Fruit fly (Drosophila melanogaster) whole organism, embryonic: Measurements from ENCODE around the gene zye.
A peak's percentile ranks its signal among the peaks of the same experiment; 100 is the strongest.

Experiments
- Bgb ChIP-seq: fragments of 200-800 bp; sonication (Bioruptor generic); IDR thresholded peaks from 2 replicates; pipeline ENCODE4 v1.3.6; 2022; ENCODE audit warnings: missing biosample characterization, missing genetic modification characterization; ENCODE audit not compliant: partially characterized antibody
- CG10209 ChIP-seq: fragments of 200-800 bp; sonication (Bioruptor generic); optimal IDR thresholded peaks from 3 replicates; lab custom pipeline; 2017; ENCODE audit warnings: missing biosample characterization, mild to moderate bottlenecking, missing genetic modification characterization, missing genetic modification reagents
- CG10274 ChIP-seq: fragments of 200-800 bp; sonication (Bioruptor generic); optimal IDR thresholded peaks from 3 replicates; lab custom pipeline; 2017; ENCODE audit warnings: missing biosample characterization, mild to moderate bottlenecking, missing genetic modification characterization
- CG10431 ChIP-seq: fragments of 200-800 bp; sonication (Bioruptor generic); optimal IDR thresholded peaks from 3 replicates; lab custom pipeline; 2018; ENCODE audit warnings: missing biosample characterization, mild to moderate bottlenecking, missing genetic modification characterization
- CG11398 ChIP-seq: fragments of 200-800 bp; sonication (Bioruptor generic); optimal IDR thresholded peaks from 2 replicates; lab custom pipeline; 2016; ENCODE audit warnings: missing biosample characterization, missing genetic modification characterization
- CG11456 ChIP-seq: fragments of 200-800 bp; sonication (Bioruptor generic); IDR thresholded peaks from 3 replicates; pipeline ENCODE4 v1.3.6; 2022; ENCODE audit warnings: missing biosample characterization, missing genetic modification characterization
- CG11560 ChIP-seq: fragments of 200-800 bp; sonication (Bioruptor generic); IDR thresholded peaks from 3 replicates; pipeline ENCODE4 v1.3.6; 2022; ENCODE audit warnings: missing biosample characterization, missing genetic modification characterization
- CG11723 ChIP-seq: fragments of 200-800 bp; sonication (Bioruptor generic); optimal IDR thresholded peaks from 2 replicates; lab custom pipeline; 2017; ENCODE audit warnings: missing biosample characterization, mild to moderate bottlenecking, missing genetic modification characterization
- CG13296 ChIP-seq: fragments of 200-800 bp; sonication (Bioruptor generic); optimal IDR thresholded peaks from 3 replicates; lab custom pipeline; 2018; ENCODE audit warnings: missing biosample characterization, mild to moderate bottlenecking, missing genetic modification characterization
- CG14710 ChIP-seq: fragments of 200-800 bp; sonication (Bioruptor generic); optimal IDR thresholded peaks from 3 replicates; lab custom pipeline; 2019; ENCODE audit warnings: missing biosample characterization, mild to moderate bottlenecking, missing genetic modification characterization, moderate library complexity
- CG15479 ChIP-seq: fragments of 200-800 bp; sonication (Bioruptor generic); optimal IDR thresholded peaks from 3 replicates; lab custom pipeline; 2019; ENCODE audit warnings: missing biosample characterization, mild to moderate bottlenecking, missing genetic modification characterization, moderate library complexity
- CG17385 ChIP-seq: fragments of 200-800 bp; sonication (Bioruptor generic); optimal IDR thresholded peaks from 3 replicates; lab custom pipeline; 2018; ENCODE audit warnings: missing biosample characterization, mild to moderate bottlenecking, missing genetic modification characterization
- CG1792 ChIP-seq: fragments of 200-800 bp; sonication (Bioruptor generic); optimal IDR thresholded peaks from 2 replicates; lab custom pipeline; 2016; ENCODE audit warnings: missing biosample characterization, missing genetic modification characterization
- CG18011 ChIP-seq: fragments of 200-800 bp; sonication (Bioruptor generic); optimal IDR thresholded peaks from 2 replicates; lab custom pipeline; 2017; ENCODE audit warnings: missing biosample characterization, missing genetic modification characterization, mild to moderate bottlenecking, moderate library complexity, missing genotype
- CG18764 ChIP-seq: fragments of 200-800 bp; sonication (Bioruptor generic); optimal IDR thresholded peaks from 3 replicates; lab custom pipeline; 2016; ENCODE audit warnings: missing biosample characterization, missing genetic modification characterization
- CG2202 ChIP-seq: fragments of 200-800 bp; sonication (Bioruptor generic); optimal IDR thresholded peaks from 2 replicates; lab custom pipeline; 2018; ENCODE audit warnings: missing biosample characterization, mild to moderate bottlenecking, missing genetic modification characterization
- CG3065 ChIP-seq: fragments of 200-800 bp; sonication (Bioruptor generic); optimal IDR thresholded peaks from 2 replicates; lab custom pipeline; 2016; ENCODE audit warnings: missing biosample characterization, missing genetic modification characterization
- CG31224 ChIP-seq: fragments of 200-800 bp; sonication (Bioruptor generic); IDR thresholded peaks from 2 replicates; pipeline ENCODE4 v1.3.6; 2022; ENCODE audit warnings: missing biosample characterization, missing genetic modification characterization
- CG34422 ChIP-seq: fragments of 200-800 bp; sonication (Bioruptor generic); IDR thresholded peaks from 3 replicates; pipeline ENCODE4 v1.3.6; 2022; ENCODE audit warnings: missing biosample characterization, missing genetic modification characterization
- CG43689 ChIP-seq: fragments of 200-800 bp; sonication (Bioruptor generic); IDR thresholded peaks from 2 replicates; pipeline ENCODE4 v1.3.6; 2022; ENCODE audit warnings: missing biosample characterization, missing genetic modification characterization
- CG5245 ChIP-seq: fragments of 200-800 bp; sonication (Bioruptor generic); optimal IDR thresholded peaks from 3 replicates; lab custom pipeline; 2016; ENCODE audit warnings: missing biosample characterization, missing genetic modification characterization
- CG7372 ChIP-seq: fragments of 200-800 bp; sonication (Bioruptor generic); IDR thresholded peaks from 2 replicates; pipeline ENCODE4 v1.3.6; 2022; ENCODE audit warnings: missing biosample characterization, missing genetic modification characterization
- CG8765 ChIP-seq: fragments of 200-800 bp; sonication (Bioruptor generic); IDR thresholded peaks from 2 replicates; pipeline ENCODE4 v1.3.6; 2022; ENCODE audit warnings: missing biosample characterization, missing genetic modification characterization
- CG9876 ChIP-seq: fragments of 200-800 bp; sonication (Bioruptor generic); optimal IDR thresholded peaks from 2 replicates; lab custom pipeline; 2016; ENCODE audit warnings: missing biosample characterization, missing genetic modification characterization
- CoRest ChIP-seq: fragments of 200-800 bp; sonication (Bioruptor generic); optimal IDR thresholded peaks from 3 replicates; lab custom pipeline; 2018; ENCODE audit warnings: missing biosample characterization, mild to moderate bottlenecking, missing genetic modification characterization, moderate library complexity
- D19B ChIP-seq: fragments of 200-800 bp; sonication (Bioruptor generic); optimal IDR thresholded peaks from 2 replicates; lab custom pipeline; 2017; ENCODE audit warnings: missing biosample characterization, mild to moderate bottlenecking, missing genetic modification characterization
- Dbx ChIP-seq: fragments of 200-800 bp; sonication (Bioruptor generic); IDR thresholded peaks from 3 replicates; pipeline ENCODE4 v1.3.6; 2022; ENCODE audit warnings: missing biosample characterization, missing genetic modification characterization
- Dek ChIP-seq: fragments of 200-800 bp; sonication (Bioruptor generic); optimal IDR thresholded peaks from 3 replicates; lab custom pipeline; 2019; ENCODE audit warnings: missing biosample characterization, mild to moderate bottlenecking, missing genetic modification characterization, moderate library complexity
- ERR ChIP-seq: fragments of 200-800 bp; sonication (Bioruptor generic); optimal IDR thresholded peaks from 2 replicates; lab custom pipeline; 2016; ENCODE audit warnings: missing biosample characterization, missing genetic modification characterization
- GATAe ChIP-seq: fragments of 200-800 bp; sonication (Bioruptor generic); conservative IDR thresholded peaks from 2 replicates; pipeline ENCODE4 v1.3.6; 2022; ENCODE audit warnings: missing biosample characterization, missing genetic modification characterization
- Gug ChIP-seq: fragments of 200-800 bp; sonication (Bioruptor generic); IDR thresholded peaks from 4 replicates; pipeline ENCODE4 v1.3.6; 2022; ENCODE audit warnings: missing biosample characterization, missing genetic modification characterization
- Lim3 ChIP-seq: fragments of 200-800 bp; sonication (Bioruptor generic); IDR thresholded peaks from 2 replicates; pipeline ENCODE4 v1.3.6; 2022; ENCODE audit warnings: missing biosample characterization, missing genetic modification characterization
- Mrtf ChIP-seq: fragments of 200-800 bp; sonication (Bioruptor generic); IDR thresholded peaks from 3 replicates; pipeline ENCODE4 v1.3.6; 2022; ENCODE audit warnings: missing biosample characterization, missing genetic modification characterization
- Nf-YC ChIP-seq: fragments of 200-800 bp; optimal IDR thresholded peaks from 3 replicates; lab custom pipeline; 2019; ENCODE audit warnings: missing biosample characterization, mild to moderate bottlenecking, missing genetic modification characterization, moderate library complexity
- PHDP ChIP-seq: fragments of 200-800 bp; sonication (Bioruptor generic); optimal IDR thresholded peaks from 3 replicates; lab custom pipeline; 2018; ENCODE audit warnings: missing biosample characterization, mild to moderate bottlenecking, missing genetic modification characterization, moderate library complexity
- Rx ChIP-seq: fragments of 200-800 bp; sonication (Bioruptor generic); IDR thresholded peaks from 2 replicates; pipeline ENCODE4 v1.3.6; 2022; ENCODE audit warnings: missing biosample characterization, missing genetic modification characterization
- Tbp ChIP-seq: fragments of >200 bp; optimal IDR thresholded peaks from 2 replicates; lab custom pipeline; 2018; ENCODE audit warnings: missing biosample characterization, missing genetic modification characterization
- chif ChIP-seq, 2 experiments: fragments of 200-800 bp; sonication (Bioruptor generic); optimal IDR thresholded peaks; 3 replicates each; lab custom pipeline; 2016; ENCODE audit warnings: missing biosample characterization in 2 of 2, missing genetic modification characterization in 2 of 2
- corto ChIP-seq: fragments of 200-800 bp; sonication (Bioruptor generic); optimal IDR thresholded peaks from 2 replicates; lab custom pipeline; 2016; ENCODE audit warnings: missing biosample characterization, mild to moderate bottlenecking, missing genetic modification characterization, moderate library complexity
- dm ChIP-seq: fragments of 200-800 bp; sonication (Bioruptor generic); optimal IDR thresholded peaks from 3 replicates; lab custom pipeline; 2016; ENCODE audit warnings: missing biosample characterization, missing genetic modification characterization
- gcm ChIP-seq: fragments of 200-800 bp; sonication (Bioruptor generic); optimal IDR thresholded peaks from 2 replicates; lab custom pipeline; 2019; ENCODE audit warnings: missing biosample characterization, mild to moderate bottlenecking, missing genetic modification characterization, moderate library complexity
- gem ChIP-seq: fragments of 200-800 bp; sonication (Bioruptor generic); optimal IDR thresholded peaks from 2 replicates; lab custom pipeline; 2019; ENCODE audit warnings: missing biosample characterization, mild to moderate bottlenecking, missing genetic modification characterization, moderate library complexity
- gfzf ChIP-seq: fragments of 200-800 bp; sonication (Bioruptor generic); optimal IDR thresholded peaks from 2 replicates; lab custom pipeline; 2016; ENCODE audit warnings: missing biosample characterization, mild to moderate bottlenecking, missing genetic modification characterization, moderate library complexity
- kah ChIP-seq: fragments of 200-800 bp; sonication (Bioruptor generic); optimal IDR thresholded peaks from 2 replicates; lab custom pipeline; 2018; ENCODE audit warnings: missing biosample characterization, mild to moderate bottlenecking, missing genetic modification characterization
- mirr ChIP-seq: fragments of 200-800 bp; sonication (Bioruptor generic); optimal IDR thresholded peaks from 3 replicates; lab custom pipeline; 2018; ENCODE audit warnings: missing biosample characterization, mild to moderate bottlenecking, missing genetic modification characterization
- psq ChIP-seq: fragments of 200-800 bp; sonication (Bioruptor generic); optimal IDR thresholded peaks from 2 replicates; lab custom pipeline; 2017; ENCODE audit warnings: missing biosample characterization, missing genetic modification characterization
- sd ChIP-seq: fragments of 200-800 bp; sonication (Bioruptor generic); optimal IDR thresholded peaks from 3 replicates; lab custom pipeline; 2018; ENCODE audit warnings: missing biosample characterization, mild to moderate bottlenecking, missing genetic modification characterization, moderate library complexity
- sens ChIP-seq: fragments of 200-800 bp; sonication (Bioruptor generic); peaks from one replicate; lab custom pipeline; 2016; ENCODE audit warnings: missing biosample characterization, missing genetic modification characterization
- so ChIP-seq: fragments of 200-800 bp; sonication (Bioruptor generic); IDR thresholded peaks from 3 replicates; pipeline ENCODE4 v1.3.6; 2022; ENCODE audit warnings: missing biosample characterization, missing genetic modification characterization
- tio ChIP-seq: fragments of 200-800 bp; sonication (Bioruptor generic); optimal IDR thresholded peaks from 2 replicates; lab custom pipeline; 2017; ENCODE audit warnings: missing biosample characterization, missing genetic modification characterization, inconsistent platforms

zye gene

DNA sequence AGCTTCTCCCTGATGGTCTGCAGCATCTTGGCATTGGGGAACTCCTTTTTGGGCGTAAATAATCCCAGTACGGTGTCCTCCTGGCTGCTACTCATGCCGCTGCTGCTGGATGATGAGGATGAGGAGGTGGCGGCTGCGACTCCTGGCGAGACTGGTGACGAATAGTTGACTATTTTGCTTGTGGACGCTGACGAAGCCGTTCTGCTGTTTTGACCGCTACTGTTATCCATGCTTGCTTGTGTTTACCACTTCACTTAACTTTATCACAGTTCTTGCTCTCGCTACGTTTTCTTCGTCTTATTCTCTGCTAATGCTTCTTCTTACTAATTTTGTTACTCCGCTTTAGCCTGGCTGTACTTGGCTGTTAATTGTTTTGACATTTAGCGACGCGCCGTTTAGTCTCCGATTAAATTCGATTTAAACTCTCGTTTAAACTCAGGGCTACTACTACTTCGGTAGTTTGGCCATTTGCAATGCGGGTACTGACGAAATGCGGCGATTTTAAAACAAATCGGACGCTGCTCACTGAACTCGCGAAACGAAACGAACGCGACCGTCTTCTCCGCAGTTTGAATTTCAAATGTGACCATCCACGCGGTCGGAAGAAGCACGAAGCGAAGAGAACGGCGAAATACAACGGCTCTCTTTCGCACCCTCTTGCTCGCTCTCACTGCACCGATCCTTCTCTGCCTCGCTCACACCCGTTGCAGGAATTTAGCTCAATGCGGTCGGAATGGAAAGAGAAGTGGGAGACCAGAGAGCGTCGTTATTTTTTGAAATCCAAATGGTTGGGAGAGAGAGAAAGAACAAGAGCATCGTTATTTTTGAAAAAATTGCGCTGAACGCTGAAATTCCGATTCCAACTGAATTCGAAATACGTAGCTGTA, 12.1 kb upstream of the zye start, which contains the start of gene trbl (continued):
- TF ChIP-seq CG1792 (GFP tag; lab: Kevin White, UChicago) (no peak), Nf-YC (tag; lab: Kevin White, UChicago) (peak; percentile 59), Lim3 (GFP tag; lab: Robert Waterston, UW) (no peak), CG9876 (GFP tag; lab: Kevin White, UChicago) (no peak), so (GFP tag; lab: Robert Waterston, UW) (peak; percentile 33; the same call in 1 of the 3 replicates), mirr (GFP tag; lab: Kevin White, UChicago) (peak; percentile 54), GATAe (GFP tag; lab: Robert Waterston, UW) (no peak), chif (GFP tag; optimal IDR thresholded peaks at IDR 0.05; lab: Kevin White, UChicago) (peak in 1 of 2 experiments; percentile 35), dm (GFP tag; lab: Kevin White, UChicago) (peak; percentile 65), Bgb (GFP tag; lab: Robert Waterston, UW) (peak; percentile 77), psq (GFP tag; lab: Kevin White, UChicago) (peak; percentile 83), CG10431 (peak; percentile 56), CG5245 (GFP tag; lab: Kevin White, UChicago) (no peak), gfzf (GFP tag; lab: Kevin White, UChicago) (peak; percentile 59), CoRest (tag; lab: Kevin White, UChicago) (no peak), CG14710 (tag; lab: Kevin White, UChicago) (peak; percentile 26), Gug (GFP tag; lab: Robert Waterston, UW) (no peak), CG10274 (no peak), CG18764 (no peak), CG11456 (GFP tag; lab: Robert Waterston, UW) (no peak), CG13296 (peak; percentile 53), sd (tag; lab: Kevin White, UChicago) (peak; percentile 99), CG10209 (GFP tag; lab: Kevin White, UChicago) (no peak), sens (GFP tag; lab: Kevin White, UChicago) (peak; percentile 34), CG7372 (GFP tag; lab: Robert Waterston, UW) (no peak), Mrtf (no peak), CG11398 (GFP tag; lab: Kevin White, UChicago) (peak; percentile 17), corto (GFP tag; lab: Kevin White, UChicago) (no peak), CG31224 (GFP tag; lab: Robert Waterston, UW) (no peak), Dek (tag; lab: Kevin White, UChicago) (no peak), CG8765 (GFP tag; lab: Robert Waterston, UW) (no peak), CG2202 (tag; lab: Kevin White, UChicago) (no peak), CG34422 (GFP tag; lab: Robert Waterston, UW) (no peak), D19B (GFP tag; lab: Kevin White, UChicago) (no peak), CG11560 (no peak), CG11723 (GFP tag; lab: Kevin White, UChicago) (peak; percentile 25), Tbp (GFP tag; lab: Kevin White, UChicago) (no peak), CG43689 (GFP tag; lab: Robert Waterston, UW) (no peak), CG3065 (GFP tag; lab: Kevin White, UChicago) (no peak), kah (GFP tag; lab: Kevin White, UChicago) (peak; percentile 43), CG17385 (GFP tag; lab: Kevin White, UChicago) (peak; percentile 91), CG18011 (GFP tag; lab: Kevin White, UChicago) (peak; percentile 20), ERR (GFP tag; lab: Kevin White, UChicago) (no peak), Dbx (GFP tag; lab: Robert Waterston, UW) (peak; percentile 58; the same call in 2 of the 3 replicates), CG15479 (GFP tag; lab: Kevin White, UChicago) (peak; percentile 75), Rx (GFP tag; lab: Robert Waterston, UW) (no peak), tio (no peak), PHDP (tag; lab: Kevin White, UChicago) (peak; percentile 27), gcm (GFP tag; lab: Kevin White, UChicago) (peak; percentile 80), gem (tag; lab: Kevin White, UChicago) (no peak)
